Fruit fly (Drosophila melanogaster): ENCODE data around the gene CG15824.

DNA sequence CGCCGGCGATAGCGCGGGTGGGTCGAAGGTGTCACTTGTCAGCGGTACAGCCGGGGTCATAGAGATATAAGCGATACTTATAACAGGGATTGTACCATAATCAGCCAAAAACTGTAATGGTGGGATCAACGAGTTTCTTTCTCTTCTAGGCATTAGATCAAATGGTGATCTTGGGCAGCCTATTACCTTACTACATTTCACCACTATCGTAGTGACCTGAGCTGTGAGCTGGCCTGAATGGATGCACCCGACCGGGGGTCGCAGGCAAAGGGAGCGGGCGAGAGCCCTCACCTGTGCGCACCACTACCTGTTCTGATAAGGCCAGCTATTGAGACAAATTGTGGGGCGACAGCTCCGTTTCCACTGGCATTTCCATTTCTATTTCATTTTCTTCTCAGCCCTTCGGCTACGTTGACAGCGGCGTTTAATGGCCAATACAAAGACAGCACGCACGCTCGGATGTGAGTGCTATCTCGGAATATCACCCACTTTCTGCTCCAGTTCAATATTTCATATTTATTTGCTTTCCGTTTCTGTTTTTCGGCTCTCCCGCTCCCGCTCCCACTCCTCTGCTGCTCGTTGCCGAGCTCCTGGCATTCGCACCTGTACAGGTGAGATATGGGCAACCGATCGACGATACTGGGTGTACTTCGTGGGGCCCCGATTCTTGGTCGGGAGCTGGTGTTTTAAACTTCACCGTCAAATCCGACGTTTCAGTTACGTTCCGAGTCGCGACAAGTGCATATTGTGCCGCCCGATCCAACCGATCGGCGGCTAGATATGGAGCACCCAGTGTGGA is 28.1 kb downstream of the CG15824 start:
- TF ChIP-seq hbn (GFP tag; IDR thresholded peaks at IDR 0.05; ENCODE audit: partially characterized antibody): no peak
- peak; percentile 79 for TF ChIP-seq croc (GFP tag; conservative IDR thresholded peaks at IDR 0.05)
- TF ChIP-seq seq (GFP tag; IDR thresholded peaks at IDR 0.05): peak; percentile 59; the same call in 1 of the 2 replicates
- TF ChIP-seq pum (GFP tag; optimal IDR thresholded peaks at IDR 0.05): peak; percentile 78
- peak; percentile 63 for TF ChIP-seq CG9609 (GFP tag; optimal IDR thresholded peaks at IDR 0.05)
